Worm (Caenorhabditis elegans) whole organism, L3 larva: ENCODE results near the gene lit-1.

Source experiments
- R02D3.7 ChIP-seq: fragments of 150-350 bp; optimal IDR thresholded peaks from 2 replicates; lab custom pipeline; 2014; ENCODE audit warnings: missing biosample characterization, missing genetic modification characterization
- aly-2 ChIP-seq: fragments of 150-350 bp; optimal IDR thresholded peaks from 2 replicates; lab custom pipeline; 2014; ENCODE audit warnings: missing biosample characterization, missing genetic modification characterization
- ama-1 ChIP-seq: fragments of 150-350 bp; optimal IDR thresholded peaks from 2 replicates; lab custom pipeline; 2018
- ceh-16 ChIP-seq: sonication (generic microtip); optimal IDR thresholded peaks from 2 replicates; lab custom pipeline; 2017; ENCODE audit warnings: missing biosample characterization, missing genetic modification characterization
- ceh-82 ChIP-seq: fragments of 150-350 bp; optimal IDR thresholded peaks from 2 replicates; lab custom pipeline; 2014; ENCODE audit warnings: missing biosample characterization, missing genetic modification characterization
- ceh-9 ChIP-seq: sonication (generic microtip); optimal IDR thresholded peaks from 2 replicates; lab custom pipeline; 2018; ENCODE audit warnings: missing biosample characterization, missing genetic modification characterization
- daf-12 ChIP-seq: fragments of 150-350 bp; optimal IDR thresholded peaks from 2 replicates; lab custom pipeline; 2014; ENCODE audit warnings: missing biosample characterization, missing genetic modification reagents, missing genetic modification characterization
- egl-27 ChIP-seq: sonication (generic microtip); optimal IDR thresholded peaks from 4 replicates; lab custom pipeline; 2017; ENCODE audit warnings: missing biosample characterization, missing genetic modification reagents, missing genetic modification characterization
- egl-5 ChIP-seq: fragments of 150-350 bp; optimal IDR thresholded peaks from 2 replicates; lab custom pipeline; 2017; ENCODE audit warnings: missing biosample characterization, missing genetic modification reagents, missing genetic modification characterization, inconsistent platforms
- elt-1 ChIP-seq: fragments of 150-350 bp; optimal IDR thresholded peaks from 2 replicates; lab custom pipeline; 2014; ENCODE audit warnings: missing biosample characterization, missing genetic modification characterization
- elt-2 ChIP-seq: sonication (generic microtip); optimal IDR thresholded peaks from 2 replicates; lab custom pipeline; 2016; ENCODE audit warnings: missing genetic modification reagents, mild to moderate bottlenecking, missing genetic modification characterization, missing compliant biosample characterization
- elt-3 ChIP-seq, 3 experiments: fragments of 150-350 bp in 1 of 3; sonication (generic microtip) in 2 of 3; optimal IDR thresholded peaks; 2 replicates in 2 of 3; 4 replicates in 1 of 3; lab custom pipeline; 2014 to 2017; ENCODE audit warnings: missing biosample characterization in 3 of 3, missing genetic modification characterization in 3 of 3
- eor-1 ChIP-seq, 2 experiments: fragments of 150-350 bp; optimal IDR thresholded peaks; 2 replicates each; lab custom pipeline; 2014 to 2018; ENCODE audit warnings: missing biosample characterization in 2 of 2, missing genetic modification characterization in 2 of 2
- fkh-10 ChIP-seq: sonication (generic microtip); optimal IDR thresholded peaks from 2 replicates; lab custom pipeline; 2017; ENCODE audit warnings: missing biosample characterization, missing genetic modification reagents, missing genetic modification characterization
- fkh-2 ChIP-seq: fragments of 150-350 bp; optimal IDR thresholded peaks from 2 replicates; lab custom pipeline; 2014; ENCODE audit warnings: missing biosample characterization, missing genetic modification reagents, missing genetic modification characterization
- hmg-11 ChIP-seq: sonication (generic microtip); optimal IDR thresholded peaks from 2 replicates; lab custom pipeline; 2016; ENCODE audit warnings: missing genetic modification characterization, missing compliant biosample characterization
- jun-1 ChIP-seq: fragments of 150-350 bp; optimal IDR thresholded peaks from 2 replicates; lab custom pipeline; 2014; ENCODE audit warnings: missing biosample characterization, missing genetic modification reagents, missing genetic modification characterization
- lin-15B ChIP-seq: fragments of 150-350 bp; optimal IDR thresholded peaks from 2 replicates; lab custom pipeline; 2014; ENCODE audit warnings: missing biosample characterization, missing genetic modification characterization
- lin-39 ChIP-seq: fragments of 150-350 bp; optimal IDR thresholded peaks from 2 replicates; lab custom pipeline; 2018; ENCODE audit warnings: missing biosample characterization, missing genetic modification reagents, missing genetic modification characterization
- lsy-12 ChIP-seq: sonication (generic microtip); optimal IDR thresholded peaks from 2 replicates; lab custom pipeline; 2016; ENCODE audit warnings: mild to moderate bottlenecking, missing genetic modification characterization, missing compliant biosample characterization
- mdl-1 ChIP-seq: fragments of 150-350 bp; optimal IDR thresholded peaks from 2 replicates; lab custom pipeline; 2014; ENCODE audit warnings: missing biosample characterization, missing genetic modification characterization
- mml-1 ChIP-seq: fragments of 150-350 bp; sonication (generic microtip); optimal IDR thresholded peaks from 3 replicates; lab custom pipeline; 2014; ENCODE audit warnings: missing biosample characterization, missing genetic modification characterization
- nfya-1 ChIP-seq: sonication (generic microtip); optimal IDR thresholded peaks from 2 replicates; lab custom pipeline; 2017; ENCODE audit warnings: missing genetic modification characterization, mild to moderate bottlenecking, missing compliant biosample characterization, antibody characterized with exemption, moderate library complexity; ENCODE audit not compliant: insufficient read depth
- nhr-11 ChIP-seq: fragments of 150-350 bp; optimal IDR thresholded peaks from 2 replicates; lab custom pipeline; 2014; ENCODE audit warnings: missing biosample characterization, missing genetic modification characterization
- nhr-12 ChIP-seq: fragments of 150-350 bp; optimal IDR thresholded peaks from 2 replicates; lab custom pipeline; 2014; ENCODE audit warnings: missing biosample characterization, missing genetic modification characterization
- nhr-23 ChIP-seq: fragments of 150-350 bp; optimal IDR thresholded peaks from 2 replicates; lab custom pipeline; 2014; ENCODE audit warnings: missing biosample characterization, missing genetic modification reagents, missing genetic modification characterization
- nhr-237 ChIP-seq: fragments of 150-350 bp; optimal IDR thresholded peaks from 2 replicates; lab custom pipeline; 2014; ENCODE audit warnings: missing biosample characterization, missing genetic modification characterization
- nhr-25 ChIP-seq: sonication (generic microtip); optimal IDR thresholded peaks from 2 replicates; lab custom pipeline; 2017; ENCODE audit warnings: missing biosample characterization, missing genetic modification characterization
- nhr-28 ChIP-seq: fragments of 150-350 bp; optimal IDR thresholded peaks from 2 replicates; lab custom pipeline; 2014; ENCODE audit warnings: missing biosample characterization, missing genetic modification characterization
- nhr-43 ChIP-seq: sonication (generic microtip); optimal IDR thresholded peaks from 2 replicates; lab custom pipeline; 2016; ENCODE audit warnings: mild to moderate bottlenecking, missing genetic modification characterization, missing compliant biosample characterization; ENCODE audit not compliant: poor library complexity, severe bottlenecking
- nhr-67 ChIP-seq: fragments of 150-350 bp; optimal IDR thresholded peaks from 2 replicates; lab custom pipeline; 2014; ENCODE audit warnings: missing biosample characterization, missing genetic modification characterization
- nhr-77 ChIP-seq: fragments of 150-350 bp; optimal IDR thresholded peaks from 2 replicates; lab custom pipeline; 2014; ENCODE audit warnings: missing biosample characterization, missing genetic modification characterization
- pha-4 ChIP-seq: fragments of 150-350 bp; optimal IDR thresholded peaks from 2 replicates; lab custom pipeline; 2014; ENCODE audit warnings: missing biosample characterization, missing genetic modification reagents, missing genetic modification characterization
- pqm-1 ChIP-seq: fragments of 150-350 bp; optimal IDR thresholded peaks from 2 replicates; lab custom pipeline; 2017; ENCODE audit warnings: missing biosample characterization, missing genetic modification characterization, inconsistent platforms
- sea-2 ChIP-seq: fragments of 150-350 bp; sonication (generic microtip); optimal IDR thresholded peaks from 4 replicates; lab custom pipeline; 2014; ENCODE audit warnings: missing biosample characterization, missing genetic modification reagents, missing genetic modification characterization
- snpc-4 ChIP-seq: fragments of 150-350 bp; optimal IDR thresholded peaks from 2 replicates; lab custom pipeline; 2014; ENCODE audit warnings: missing biosample characterization, missing genetic modification characterization
- tbx-2 ChIP-seq: sonication (generic microtip); optimal IDR thresholded peaks from 2 replicates; lab custom pipeline; 2016; ENCODE audit warnings: mild to moderate bottlenecking, missing genetic modification characterization, missing compliant biosample characterization
- unc-39 ChIP-seq: sonication (generic microtip); optimal IDR thresholded peaks from 4 replicates; lab custom pipeline; 2017; ENCODE audit warnings: missing biosample characterization, missing genetic modification characterization
- unc-62 ChIP-seq: fragments of 150-350 bp; sonication (generic microtip); optimal IDR thresholded peaks from 4 replicates; lab custom pipeline; 2014; ENCODE audit warnings: missing biosample characterization, missing genetic modification reagents, missing genetic modification characterization
- zag-1 ChIP-seq: fragments of 150-350 bp; optimal IDR thresholded peaks from 2 replicates; lab custom pipeline; 2014; ENCODE audit warnings: missing biosample characterization, missing genetic modification characterization
- ztf-11 ChIP-seq: fragments of 150-350 bp; optimal IDR thresholded peaks from 2 replicates; lab custom pipeline; 2014; ENCODE audit warnings: missing biosample characterization, missing genetic modification characterization
- ztf-4 ChIP-seq: fragments of 150-350 bp; optimal IDR thresholded peaks from 2 replicates; lab custom pipeline; 2014; ENCODE audit warnings: missing biosample characterization, missing genetic modification characterization

lit-1 gene

ce11 chrIII:13765782-13766181, 64.0 kb downstream of the lit-1 start:
- TF ChIP-seq mml-1 (tag; lab: Kevin White, UChicago) (no peak), nhr-12 (tag; lab: Kevin White, UChicago) (no peak), sea-2 (no peak), unc-62 (no peak), aly-2 (tag; lab: Kevin White, UChicago) (no peak)
- TF ChIP-seq, all 47 proteins: peak for 0

ce11 chrIII:13766704-13767323, 65.0 kb downstream of the lit-1 start:
- no peak for TF ChIP-seq mml-1 (tag; lab: Kevin White, UChicago)
- peak; percentile 31 for TF ChIP-seq lsy-12 (tag; lab: Kevin White, UChicago)
- TF ChIP-seq pha-4: no peak
- peak; percentile 8 for TF ChIP-seq nfya-1
- TF ChIP-seq nhr-25 (tag; lab: Kevin White, UChicago): no peak
- TF ChIP-seq eor-1 (tag; optimal IDR thresholded peaks at IDR 0.05; lab: Kevin White, UChicago): no peak
- no peak for TF ChIP-seq nhr-28
- no peak for TF ChIP-seq jun-1
- no peak for TF ChIP-seq unc-62
- TF ChIP-seq pqm-1: peak; percentile 46
- TF ChIP-seq ceh-16 (tag; lab: Kevin White, UChicago): no peak
- no peak for TF ChIP-seq egl-27
- peak; percentile 76 for TF ChIP-seq nhr-43 (tag; lab: Kevin White, UChicago)
- no peak for TF ChIP-seq nhr-11
- TF ChIP-seq sea-2: no peak
- peak; percentile 94 for TF ChIP-seq elt-2
- no peak for TF ChIP-seq elt-1 (tag; lab: Kevin White, UChicago)
- TF ChIP-seq lin-39: no peak
- TF ChIP-seq elt-3 (tag; optimal IDR thresholded peaks at IDR 0.05; lab: Kevin White, UChicago): no peak

- no peak for TF ChIP-seq zag-1 (tag; lab: Kevin White, UChicago)
- peak; percentile 1 for TF ChIP-seq pha-4
- TF ChIP-seq hmg-11 (tag; lab: Kevin White, UChicago): peak; percentile 5
These were observed 66.4 kb downstream of the lit-1 start, which contains the start of gene rml-1 for ce11 chrIII:13768074-13768662. Gene rml-1, minus strand, starts transcription at chrIII:13768092.

ce11 chrIII:13770017-13770416, 68.2 kb downstream of the lit-1 start:
- TF ChIP-seq fkh-2 (tag; lab: Kevin White, UChicago) (no peak), pqm-1 (no peak), mdl-1 (no peak), nhr-67 (tag; lab: Kevin White, UChicago) (no peak), jun-1 (no peak), nhr-28 (no peak), ztf-4 (tag; lab: Kevin White, UChicago) (no peak), nhr-237 (tag; lab: Kevin White, UChicago) (no peak), tbx-2 (tag; lab: Kevin White, UChicago) (no peak)

- no peak for TF ChIP-seq nhr-12 (tag; lab: Kevin White, UChicago)
- TF ChIP-seq elt-2: no peak
- TF ChIP-seq unc-39 (tag; lab: Kevin White, UChicago): no peak
- TF ChIP-seq nhr-23 (tag; lab: Kevin White, UChicago): peak; percentile 71
- no peak for TF ChIP-seq hmg-11 (tag; lab: Kevin White, UChicago)
- TF ChIP-seq ztf-4 (tag; lab: Kevin White, UChicago): no peak
- no peak for TF ChIP-seq zag-1 (tag; lab: Kevin White, UChicago)
- TF ChIP-seq pha-4: no peak
- TF ChIP-seq R02D3.7: no peak
- peak; percentile 80 for TF ChIP-seq nfya-1
- no peak for TF ChIP-seq elt-1 (tag; lab: Kevin White, UChicago)
- no peak for TF ChIP-seq snpc-4 (tag; lab: Kevin White, UChicago)
- no peak for TF ChIP-seq mml-1 (tag; lab: Kevin White, UChicago)
- no peak for TF ChIP-seq ceh-16 (tag; lab: Kevin White, UChicago)
- no peak for TF ChIP-seq ceh-82 (tag; lab: Kevin White, UChicago)
- TF ChIP-seq sea-2: no peak
- TF ChIP-seq daf-12 (tag; lab: Kevin White, UChicago): no peak
- TF ChIP-seq aly-2 (tag; lab: Kevin White, UChicago): no peak
- no peak for TF ChIP-seq egl-5 (tag; lab: Kevin White, UChicago)
- TF ChIP-seq fkh-10 (GFP tag; lab: Kevin White, UChicago): no peak
- TF ChIP-seq nhr-77 (tag; lab: Kevin White, UChicago): no peak
- no peak for TF ChIP-seq jun-1
- peak; percentile 32 for TF ChIP-seq pqm-1
- TF ChIP-seq ztf-11: no peak
- no peak for TF ChIP-seq eor-1 (tag; optimal IDR thresholded peaks at IDR 0.05; lab: Kevin White, UChicago)
- TF ChIP-seq mdl-1: no peak
- no peak for TF ChIP-seq nhr-28
- TF ChIP-seq ceh-9 (tag; lab: Kevin White, UChicago): no peak
- TF ChIP-seq lin-15B (tag; lab: Kevin White, UChicago): peak; percentile 89
- peak; percentile 26 for TF ChIP-seq ama-1 (lab: Kevin White, UChicago)
- no peak for TF ChIP-seq tbx-2 (tag; lab: Kevin White, UChicago)
- peak; percentile 57 for TF ChIP-seq nhr-25 (tag; lab: Kevin White, UChicago)
- peak; percentile 62 for TF ChIP-seq lin-39
- TF ChIP-seq fkh-2 (tag; lab: Kevin White, UChicago): no peak
These were observed 69.4 kb downstream of the lit-1 start, which contains the start of the genes cyk-4 and pdr-1 for ce11 chrIII:13771145-13771544. Gene cyk-4, minus strand, starts transcription at chrIII:13771224. Gene pdr-1, plus strand, starts transcription at chrIII:13771513.
